Worm (Caenorhabditis elegans): Measurements from ENCODE around the gene F13H10.1.

- TF ChIP-seq fos-1 (tag; optimal IDR thresholded peaks at IDR 0.05), result no peak
- TF ChIP-seq ces-1 (GFP tag; optimal IDR thresholded peaks at IDR 0.05), result no peak
- TF ChIP-seq nhr-76 (tag; optimal IDR thresholded peaks at IDR 0.05), result no peak
- no peak for TF ChIP-seq hlh-4 (tag; optimal IDR thresholded peaks at IDR 0.05)
- no peak for TF ChIP-seq ztf-11 (tag; optimal IDR thresholded peaks at IDR 0.05)
Observed at ce11 chrIV:11021512-11022268, 17.3 kb downstream of the F13H10.1 start, which contains the start of gene mogs-1.
